Fruit fly (Drosophila melanogaster) S2 (cell line): ENCODE results near the gene Fign.

Experiments used
- CG8478 ChIP-seq: fragments of >200 bp; optimal IDR thresholded peaks from 2 replicates; lab custom pipeline; 2018
- CTCF ChIP-seq, 2 experiments: fragments of >200 bp; optimal IDR thresholded peaks; 2 replicates each; lab custom pipeline; 2018

DNA sequence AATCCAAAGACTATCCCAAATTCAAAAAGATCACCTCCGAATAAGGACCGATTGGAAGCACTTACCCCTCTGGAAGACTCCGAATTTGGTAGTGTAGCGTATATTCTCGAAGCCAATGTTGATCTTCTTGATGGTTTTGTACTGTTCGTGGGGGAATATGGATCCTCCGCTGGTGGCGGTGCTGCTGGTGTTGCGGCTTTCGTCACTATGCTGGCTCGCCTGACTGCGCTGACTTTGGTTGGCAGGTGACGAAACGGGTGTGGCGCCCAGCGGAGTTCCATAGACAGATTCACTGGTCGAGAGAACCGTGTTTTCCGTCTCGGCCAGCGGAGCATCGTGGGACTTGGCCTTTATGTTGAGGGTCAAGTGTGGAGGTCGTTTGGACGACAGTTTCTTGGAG is 18.6 kb downstream of the Fign start:
- TF ChIP-seq CG8478 (lab: Kevin White, UChicago) (no peak), CTCF (optimal IDR thresholded peaks at IDR 0.05; lab: Kevin White, UChicago) (no peak)
